Fruit fly (Drosophila melanogaster) whole organism: ENCODE results near the gene msl-2.

Experiments used
- CG8478 ChIP-seq: fragments of >200 bp; optimal IDR thresholded peaks from 2 replicates; lab custom pipeline; 2018; ENCODE audit warnings: inconsistent platforms
- EcR ChIP-seq, 2 experiments: fragments of >200 bp; optimal IDR thresholded peaks; 2 replicates each; lab custom pipeline; 2017; ENCODE audit warnings: missing biosample characterization in 2 of 2, missing genetic modification characterization in 2 of 2, missing genetic modification reagents in 2 of 2

DNA sequence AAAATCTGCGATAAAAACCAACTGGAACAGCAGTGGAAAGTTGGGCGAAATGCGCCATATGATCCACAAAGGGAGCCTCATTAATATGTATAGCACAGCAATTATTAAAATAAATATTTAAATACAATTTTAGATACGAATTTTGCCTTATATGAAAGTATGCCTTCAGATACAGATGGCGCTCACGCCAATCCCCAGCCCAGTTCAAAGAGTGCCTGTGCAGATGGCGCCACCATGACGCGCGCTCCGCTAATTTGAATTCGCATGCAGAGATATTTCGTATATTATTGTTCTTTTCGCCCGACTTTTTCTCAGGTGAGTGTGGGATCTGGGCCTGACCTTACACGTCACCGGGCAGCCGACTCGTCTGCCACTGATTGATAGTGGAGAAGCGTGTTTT, 6.3 kb upstream of the msl-2 start, which contains the start of gene Pgant4:
- no peak for TF ChIP-seq CG8478 (lab: Kevin White, UChicago)
- no peak for TF ChIP-seq EcR (GFP tag; optimal IDR thresholded peaks at IDR 0.05; lab: Kevin White, UChicago)
